Fruit fly (Drosophila melanogaster): ENCODE results near the gene CG11226.
A peak's percentile ranks its signal among the peaks of the same experiment; 100 is the strongest.

CG11226 gene

dm6 chr3L:22824668-22825192, 12.1 kb upstream of the CG11226 start (continued):
- TF ChIP-seq dac (GFP tag; optimal IDR thresholded peaks at IDR 0.05) (no peak), svp (GFP tag) (no peak), CG32006 (GFP tag; optimal IDR thresholded peaks at IDR 0.05) (peak; percentile 31), salr (GFP tag; optimal IDR thresholded peaks at IDR 0.05) (no peak), CG9139 (GFP tag; optimal IDR thresholded peaks at IDR 0.05) (peak; percentile 67), eg (GFP tag; IDR thresholded peaks at IDR 0.05) (peak; percentile 76), CG8632 (GFP tag; optimal IDR thresholded peaks at IDR 0.05) (peak; percentile 7), Lpt (GFP tag; optimal IDR thresholded peaks at IDR 0.05) (peak; percentile 72), CG10669 (GFP tag; optimal IDR thresholded peaks at IDR 0.05) (no peak), ss (GFP tag; optimal IDR thresholded peaks at IDR 0.05) (peak; percentile 40 to 55), cyc (GFP tag; optimal IDR thresholded peaks at IDR 0.05) (no peak), dsx (GFP tag; optimal IDR thresholded peaks at IDR 0.05; ENCODE audit: poor library complexity, severe bottlenecking) (peak; percentile 53), CG10631 (GFP tag; optimal IDR thresholded peaks at IDR 0.05) (no peak), CG1621 (tag; optimal IDR thresholded peaks at IDR 0.05) (no peak), Eip75B (GFP tag; optimal IDR thresholded peaks at IDR 0.05) (peak; percentile 3), CG15336 (GFP tag; IDR thresholded peaks at IDR 0.05) (peak; percentile 68), achi (GFP tag; optimal IDR thresholded peaks at IDR 0.05) (peak; percentile 30), Eip78C (GFP tag) (peak; percentile 81)

dm6 chr3L:22826236-22826635, 10.6 kb upstream of the CG11226 start:
- peak; percentile 44 for TF ChIP-seq CG6276 (GFP tag; optimal IDR thresholded peaks at IDR 0.05)
- TF ChIP-seq dac (GFP tag; optimal IDR thresholded peaks at IDR 0.05), result no peak
- TF ChIP-seq dsx (GFP tag; optimal IDR thresholded peaks at IDR 0.05; ENCODE audit: poor library complexity, severe bottlenecking), result peak; percentile 16
- no peak for TF ChIP-seq Ets21C (GFP tag; optimal IDR thresholded peaks at IDR 0.05)
- TF ChIP-seq CG3919 (GFP tag; optimal IDR thresholded peaks at IDR 0.05), result no peak
- TF ChIP-seq fkh (GFP tag; optimal IDR thresholded peaks at IDR 0.05), result no peak
- no peak for TF ChIP-seq CG8319 (GFP tag; optimal IDR thresholded peaks at IDR 0.05)
- no peak for TF ChIP-seq CG8119 (GFP tag; IDR thresholded peaks at IDR 0.05)
- TF ChIP-seq Smox (GFP tag; optimal IDR thresholded peaks at IDR 0.05), result no peak
- TF ChIP-seq CG31627 (GFP tag; optimal IDR thresholded peaks at IDR 0.05), result no peak
- peak; percentile 21; the same call in 2 of the 3 replicates for TF ChIP-seq CG6163 (GFP tag; IDR thresholded peaks at IDR 0.05)
- TF ChIP-seq Met (GFP tag; optimal IDR thresholded peaks at IDR 0.05), result peak; percentile 8
- TF ChIP-seq CG4318 (GFP tag; optimal IDR thresholded peaks at IDR 0.05), result no peak
- TF ChIP-seq net (GFP tag; optimal IDR thresholded peaks at IDR 0.05), result no peak
- no peak for TF ChIP-seq Sox14 (GFP tag; optimal IDR thresholded peaks at IDR 0.05)
- TF ChIP-seq CG8632 (GFP tag; optimal IDR thresholded peaks at IDR 0.05), result no peak
- TF ChIP-seq Eip75B (GFP tag; optimal IDR thresholded peaks at IDR 0.05), result no peak
- peak; percentile 5 for TF ChIP-seq Ets96B (tag; optimal IDR thresholded peaks at IDR 0.05)
- no peak for TF ChIP-seq fd85E (GFP tag; optimal IDR thresholded peaks at IDR 0.05)
- TF ChIP-seq CG10669 (GFP tag; optimal IDR thresholded peaks at IDR 0.05), result peak; percentile 48
- peak in 1 of 2 experiments; percentile 3 for TF ChIP-seq salr (GFP tag; optimal IDR thresholded peaks at IDR 0.05)
- peak; percentile 2 for TF ChIP-seq esn (GFP tag; optimal IDR thresholded peaks at IDR 0.05)
- TF ChIP-seq eg (GFP tag; IDR thresholded peaks at IDR 0.05), result 0 out of 3 replicates have a peak, but pooled peaks have one; percentile 32
- TF ChIP-seq spab (GFP tag; optimal IDR thresholded peaks at IDR 0.05), result peak; percentile 6
- TF ChIP-seq acj6 (GFP tag; optimal IDR thresholded peaks at IDR 0.05), result no peak
- peak; percentile 39 for TF ChIP-seq CG6808 (GFP tag; optimal IDR thresholded peaks at IDR 0.05)
- no peak for TF ChIP-seq topi (GFP tag; optimal IDR thresholded peaks at IDR 0.05)
- TF ChIP-seq lz (GFP tag; optimal IDR thresholded peaks at IDR 0.05), result no peak
- TF ChIP-seq Hr38 (GFP tag; optimal IDR thresholded peaks at IDR 0.05), result no peak
- peak in 1 of 2 experiments; percentile 66 for TF ChIP-seq ss (GFP tag; optimal IDR thresholded peaks at IDR 0.05)
- TF ChIP-seq svp (GFP tag), result no peak
- TF ChIP-seq Eip78C (GFP tag), result peak; percentile 72
- no peak for TF ChIP-seq cyc (GFP tag; optimal IDR thresholded peaks at IDR 0.05)
- 0 out of 2 replicates have a peak, but pooled peaks have one; percentile 23 for TF ChIP-seq CG15336 (GFP tag; IDR thresholded peaks at IDR 0.05)
- TF ChIP-seq CG11902 (GFP tag; optimal IDR thresholded peaks at IDR 0.05), result no peak
- TF ChIP-seq CG1621 (tag; optimal IDR thresholded peaks at IDR 0.05), result peak; percentile 20
- TF ChIP-seq pdm3 (GFP tag; optimal IDR thresholded peaks at IDR 0.05), result no peak

Measured in whole organism, prepupa.